Worm (Caenorhabditis elegans): ENCODE results near the gene npp-22.

The npp-22 gene

DNA sequence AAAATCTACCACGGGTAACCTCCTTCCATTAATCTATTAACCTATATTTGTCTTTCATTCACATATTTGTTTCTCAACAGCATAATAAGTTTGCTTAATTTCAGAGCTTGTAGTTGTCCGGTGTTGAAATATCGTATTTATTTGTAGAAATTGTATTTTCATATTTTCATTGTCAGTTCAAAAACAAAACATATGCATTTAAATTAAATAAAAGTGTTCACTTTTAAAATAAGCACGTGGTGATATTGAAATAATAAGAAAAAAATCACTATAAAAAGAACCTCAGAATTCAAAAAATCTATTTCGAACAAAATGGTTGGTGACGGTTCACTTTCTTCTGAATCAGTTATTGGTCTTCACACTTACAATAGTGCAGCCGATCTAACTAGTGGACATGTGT is 25.4 kb upstream of the npp-22 start, which contains the start of gene T04F3.3:
TSS of gene T04F3.3 (plus strand) at position 301 of the 400 bp plus-strand sequence.
- TF ChIP-seq him-1 (tag; optimal IDR thresholded peaks at IDR 0.05) (no peak), W03F9.2 (tag; optimal IDR thresholded peaks at IDR 0.05) (no peak), dao-5 (tag; optimal IDR thresholded peaks at IDR 0.05) (no peak)

DNA sequence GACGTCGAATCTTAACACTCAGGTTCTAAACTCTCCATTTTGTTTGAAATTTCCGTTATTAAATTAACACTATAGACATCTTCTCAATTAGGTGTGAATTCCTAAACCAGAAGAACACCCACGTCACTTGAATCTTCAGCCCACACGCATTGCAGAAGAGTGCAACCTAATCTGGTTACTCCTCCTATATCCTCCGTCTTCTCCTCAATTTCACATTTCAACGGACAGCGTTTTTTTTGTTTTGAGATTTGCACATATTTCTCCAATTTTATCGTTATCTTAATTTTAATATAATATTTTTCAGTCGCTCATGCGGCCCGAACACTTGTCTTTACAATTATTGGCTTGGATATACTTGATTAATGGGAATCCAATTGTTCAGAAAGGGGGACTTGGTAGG is 24.1 kb upstream of the npp-22 start, which contains the start of gene smoc-1:
TSS of gene smoc-1 (plus strand) at position 301 of the 400 bp plus-strand sequence.
- no peak for TF ChIP-seq W03F9.2 (tag; optimal IDR thresholded peaks at IDR 0.05)
- TF ChIP-seq dao-5 (tag; optimal IDR thresholded peaks at IDR 0.05) = no peak
- no peak for TF ChIP-seq him-1 (tag; optimal IDR thresholded peaks at IDR 0.05)

DNA sequence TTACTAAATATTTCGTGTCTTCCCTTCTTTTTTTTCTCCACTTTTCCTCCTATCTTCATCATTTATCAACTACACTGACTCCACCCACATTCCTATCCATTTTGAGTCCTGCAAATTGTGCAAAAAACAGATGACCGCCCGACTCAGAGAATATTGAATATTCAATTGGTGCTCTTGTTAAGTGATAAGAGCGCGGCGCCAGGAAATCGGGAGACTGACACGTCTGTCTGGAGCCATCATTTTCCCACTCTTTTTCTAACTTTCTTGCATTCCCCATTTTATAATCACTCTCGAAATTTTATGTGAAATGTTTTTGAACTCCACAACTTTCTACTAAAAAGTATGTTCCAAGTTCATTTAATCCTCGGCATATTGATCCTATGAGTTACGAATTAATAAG is 22.6 kb upstream of the npp-22 start:
- no peak for TF ChIP-seq him-1 (tag; optimal IDR thresholded peaks at IDR 0.05)

DNA sequence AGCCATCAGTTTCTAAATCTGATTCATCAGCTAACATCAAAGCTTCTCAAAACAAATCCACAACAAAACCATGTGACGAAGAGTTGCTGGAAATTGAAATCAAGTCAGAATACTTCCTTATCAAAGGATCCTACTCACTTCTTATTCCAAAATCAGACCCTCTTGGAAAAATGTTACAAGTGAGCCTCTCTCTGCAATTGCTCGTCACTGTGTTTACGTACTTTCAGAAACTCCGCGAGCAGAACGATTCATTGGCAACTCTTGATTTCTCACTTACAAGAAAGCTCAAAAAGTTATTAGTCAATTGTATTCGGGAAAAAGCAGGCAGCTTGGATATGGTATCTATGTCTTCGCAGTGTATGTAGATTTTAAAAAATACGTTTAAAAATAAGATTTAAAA is 18.2 kb upstream of the npp-22 start:
- TF ChIP-seq W03F9.2 (tag; optimal IDR thresholded peaks at IDR 0.05) = no peak

DNA sequence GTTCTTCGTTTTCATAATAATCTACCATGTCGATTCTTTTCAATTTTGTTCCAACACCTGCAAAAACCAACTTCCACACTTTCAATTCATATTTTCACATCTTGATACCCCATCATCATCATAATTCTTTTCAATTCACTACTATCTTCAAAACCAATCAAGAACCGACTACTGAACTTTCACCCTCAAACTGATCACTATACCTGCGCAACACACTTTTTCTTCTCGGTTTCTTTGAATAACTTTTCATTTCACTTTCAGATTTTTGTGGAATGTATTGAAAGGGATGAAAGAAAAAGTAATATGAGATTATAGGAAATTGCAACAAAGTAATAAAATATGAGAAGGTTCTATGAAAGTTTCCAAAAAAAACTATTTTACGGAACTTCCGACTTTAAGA is 7.8 kb upstream of the npp-22 start:
- no peak for TF ChIP-seq dao-5 (tag; optimal IDR thresholded peaks at IDR 0.05)
- no peak for TF ChIP-seq W03F9.2 (tag; optimal IDR thresholded peaks at IDR 0.05)
- no peak for TF ChIP-seq him-1 (tag; optimal IDR thresholded peaks at IDR 0.05)

DNA sequence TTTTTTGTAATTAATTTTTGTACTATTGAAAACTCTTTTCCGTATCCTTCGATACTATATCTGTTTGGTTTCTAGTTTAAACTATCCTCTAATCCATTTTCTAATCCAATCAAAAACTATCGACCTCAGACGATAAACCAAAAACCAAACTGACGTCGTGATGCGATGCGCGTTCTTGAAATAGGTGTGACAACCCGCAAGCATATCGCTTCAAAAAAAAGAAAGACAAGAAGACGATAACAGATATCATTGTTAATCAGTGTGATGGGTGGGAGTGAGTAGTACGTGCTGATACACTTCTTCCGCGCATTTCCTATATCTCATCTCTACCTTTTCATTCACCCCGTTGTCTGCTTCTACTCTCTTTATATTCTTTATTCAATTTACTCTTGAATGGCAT is 6.5 kb upstream of the npp-22 start, which contains the start of gene T04F3.1:
TSS of gene T04F3.1 (plus strand) at position 246 of the 400 bp plus-strand sequence.
- TF ChIP-seq W03F9.2 (tag; optimal IDR thresholded peaks at IDR 0.05) = no peak
- no peak for TF ChIP-seq dao-5 (tag; optimal IDR thresholded peaks at IDR 0.05)
- TF ChIP-seq him-1 (tag; optimal IDR thresholded peaks at IDR 0.05) = no peak

DNA sequence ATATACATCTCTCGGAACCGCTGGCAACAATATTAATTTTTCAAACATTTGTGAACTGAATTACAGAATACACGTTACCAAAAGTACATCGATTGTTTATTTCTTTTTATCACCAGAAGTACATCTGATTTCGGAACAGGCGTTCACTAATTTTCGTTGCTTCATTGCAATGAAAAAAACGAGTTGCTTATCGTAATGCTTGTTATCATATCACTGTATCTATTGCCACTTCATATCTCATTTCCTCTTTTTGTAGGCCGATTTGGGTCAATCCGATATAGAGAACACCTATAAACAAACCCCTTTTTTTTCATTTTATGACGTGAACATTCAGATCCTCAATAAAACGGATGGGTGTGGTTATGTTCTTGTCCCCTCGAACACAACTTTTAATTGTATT is 4.1 kb upstream of the npp-22 start:
- TF ChIP-seq W03F9.2 (tag; optimal IDR thresholded peaks at IDR 0.05) = no peak
- no peak for TF ChIP-seq him-1 (tag; optimal IDR thresholded peaks at IDR 0.05)
- no peak for TF ChIP-seq dao-5 (tag; optimal IDR thresholded peaks at IDR 0.05)

DNA sequence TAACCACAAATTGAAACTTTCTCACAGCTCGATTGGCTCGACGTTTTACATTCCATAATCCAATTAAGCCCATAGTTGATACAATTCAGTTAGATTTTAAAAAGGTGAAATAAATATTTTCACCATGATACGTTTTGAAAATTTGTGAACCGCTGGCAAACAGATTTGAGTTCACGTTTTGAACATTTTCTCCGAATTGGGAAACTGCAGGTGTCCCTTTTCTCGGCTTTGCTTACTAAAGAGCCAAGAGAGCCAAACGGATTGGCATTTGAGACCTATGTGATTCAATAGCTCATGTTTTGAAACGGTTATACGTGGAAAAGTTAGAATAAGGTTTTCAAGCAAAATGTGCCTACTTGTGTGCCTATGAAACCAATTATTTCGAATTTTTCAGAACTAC is 3.6 kb upstream of the npp-22 start, which contains the start of gene spe-42:
TSS of gene spe-42 (minus strand) at position 101 of the 400 bp plus-strand sequence.
- no peak for TF ChIP-seq dao-5 (tag; optimal IDR thresholded peaks at IDR 0.05)
- TF ChIP-seq W03F9.2 (tag; optimal IDR thresholded peaks at IDR 0.05) = no peak
- TF ChIP-seq him-1 (tag; optimal IDR thresholded peaks at IDR 0.05) = no peak

DNA sequence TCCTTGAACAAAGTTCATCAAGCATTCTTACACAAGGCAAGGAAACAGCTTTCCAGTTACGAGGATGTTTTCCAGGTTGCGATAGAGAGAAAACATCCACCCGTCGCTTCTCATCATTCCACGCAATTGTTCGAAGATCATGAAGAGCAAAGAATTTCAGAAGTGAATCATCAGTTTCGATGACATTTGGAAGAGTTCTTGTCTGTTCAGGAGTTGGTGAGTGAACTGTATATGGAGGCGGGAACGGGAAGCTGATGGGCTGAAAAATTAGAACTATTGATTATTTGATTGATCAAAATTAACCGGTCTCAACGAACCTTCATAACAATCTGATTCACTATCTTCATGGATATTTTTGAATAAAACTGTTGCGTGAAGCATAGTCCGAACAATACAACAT is 1.2 kb downstream of the npp-22 start:
- no peak for TF ChIP-seq him-1 (tag; optimal IDR thresholded peaks at IDR 0.05)
- no peak for TF ChIP-seq dao-5 (tag; optimal IDR thresholded peaks at IDR 0.05)
- no peak for TF ChIP-seq W03F9.2 (tag; optimal IDR thresholded peaks at IDR 0.05)

DNA sequence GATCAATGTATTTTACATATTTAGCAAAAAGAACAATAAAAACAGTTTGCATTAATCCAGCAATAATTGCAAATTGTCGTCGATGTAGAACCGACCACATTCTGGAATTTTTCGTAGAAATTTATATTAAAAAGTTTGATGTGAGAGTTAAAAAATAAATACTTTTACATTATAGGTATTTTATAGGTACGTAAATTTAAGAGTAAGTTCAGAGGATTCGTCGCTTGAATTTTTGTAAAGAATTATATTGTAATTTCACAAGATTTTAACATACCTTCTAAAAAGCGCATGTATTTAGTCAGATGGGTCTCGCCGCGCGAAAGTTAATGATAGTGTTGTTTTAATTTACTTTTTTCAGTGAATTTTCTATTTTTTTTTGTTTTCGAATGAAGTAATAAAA is 3.2 kb downstream of the npp-22 start, which contains the start of gene rhr-2:
TSS of gene rhr-2 (minus strand) at position 101 of the 400 bp plus-strand sequence.
- TF ChIP-seq W03F9.2 (tag; optimal IDR thresholded peaks at IDR 0.05) (no peak), dao-5 (tag; optimal IDR thresholded peaks at IDR 0.05) (no peak), him-1 (tag; optimal IDR thresholded peaks at IDR 0.05) (no peak)

DNA sequence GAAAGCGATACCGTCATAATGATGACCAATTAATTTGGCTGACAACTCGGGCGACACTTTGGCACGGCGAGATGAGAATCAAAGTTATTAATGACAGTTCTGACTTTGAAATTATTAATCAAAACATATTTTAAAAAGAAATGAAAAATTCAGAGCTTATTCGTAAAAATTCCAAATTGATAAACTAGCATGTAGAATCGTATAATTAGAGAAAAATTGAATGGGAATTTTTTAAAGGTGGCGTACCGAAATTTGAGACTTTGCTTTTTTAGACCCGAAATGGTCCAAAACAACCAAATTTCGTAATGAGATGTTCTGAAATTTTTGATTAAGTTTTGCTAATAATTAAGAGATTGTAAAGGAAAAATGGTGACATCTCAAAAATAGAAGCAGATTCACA is 7.3 kb downstream of the npp-22 start, which contains the start of gene daf-11:
TSS of gene daf-11 (minus strand) at position 101 of the 400 bp plus-strand sequence.
- no peak for TF ChIP-seq W03F9.2 (tag; optimal IDR thresholded peaks at IDR 0.05)
- TF ChIP-seq him-1 (tag; optimal IDR thresholded peaks at IDR 0.05) = no peak

DNA sequence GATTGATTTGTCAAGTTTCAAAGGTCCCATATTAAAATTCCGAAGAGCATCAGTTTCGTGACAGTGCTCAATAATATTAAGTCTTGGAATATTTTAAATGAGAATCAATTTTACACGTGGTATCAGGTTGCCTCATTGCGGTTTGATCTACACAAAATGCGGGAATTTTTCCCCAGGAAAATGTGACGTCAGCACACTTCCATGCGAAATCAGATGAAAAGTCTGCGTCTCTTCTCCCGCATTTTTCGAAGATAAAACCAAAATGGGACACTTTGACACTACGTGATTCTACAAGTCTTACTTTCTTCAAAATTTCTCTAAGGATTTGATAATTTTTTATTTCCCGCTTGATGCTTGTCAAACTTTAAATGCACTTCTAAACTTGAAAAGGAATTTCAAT is 10.4 kb downstream of the npp-22 start:
- TF ChIP-seq W03F9.2 (tag; optimal IDR thresholded peaks at IDR 0.05) = no peak
- no peak for TF ChIP-seq him-1 (tag; optimal IDR thresholded peaks at IDR 0.05)
- TF ChIP-seq dao-5 (tag; optimal IDR thresholded peaks at IDR 0.05) = no peak

DNA sequence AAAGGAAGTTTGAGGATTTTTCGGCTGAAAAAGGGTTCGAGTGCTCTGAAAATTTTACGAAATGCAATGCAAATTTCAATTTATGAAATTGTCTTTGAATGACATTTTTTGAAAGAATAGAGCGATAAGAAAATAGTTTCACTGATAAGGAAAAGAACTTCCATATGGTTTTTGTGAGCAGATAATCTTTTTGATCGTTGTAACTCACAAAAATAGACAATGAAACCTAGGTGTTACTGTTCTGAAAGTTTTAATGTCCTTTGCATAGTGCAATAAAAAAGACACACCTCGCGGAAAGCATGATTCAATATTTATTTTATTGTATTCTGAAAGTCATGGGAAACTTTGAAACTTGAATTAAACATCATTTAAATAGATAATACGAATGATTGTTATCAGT is 16.3 kb downstream of the npp-22 start:
- TF ChIP-seq W03F9.2 (tag; optimal IDR thresholded peaks at IDR 0.05) = no peak
- TF ChIP-seq dao-5 (tag; optimal IDR thresholded peaks at IDR 0.05) = no peak
- TF ChIP-seq him-1 (tag; optimal IDR thresholded peaks at IDR 0.05) = no peak

DNA sequence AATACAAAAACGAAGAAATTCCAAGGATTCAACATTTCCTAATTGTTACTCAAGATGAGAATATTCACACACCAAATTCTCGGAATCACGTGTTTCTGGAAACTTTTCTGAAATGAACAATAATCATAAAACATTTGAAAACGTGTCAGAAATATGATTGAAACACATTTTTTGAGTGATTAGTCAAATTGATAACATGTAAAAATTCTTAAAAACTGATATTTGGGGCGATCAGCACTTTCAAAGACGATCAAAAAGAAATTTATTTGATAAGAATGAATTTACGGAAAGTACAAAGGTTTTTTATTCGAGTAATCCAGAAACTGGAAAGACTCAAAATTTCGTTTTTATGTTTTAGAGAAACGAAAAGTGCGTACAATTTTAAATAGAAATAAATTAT is 17.5 kb downstream of the npp-22 start, which contains the start of gene tre-3:
TSS of gene tre-3 (minus strand) at position 107 of the 400 bp plus-strand sequence.
- TF ChIP-seq W03F9.2 (tag; optimal IDR thresholded peaks at IDR 0.05) = no peak
- TF ChIP-seq him-1 (tag; optimal IDR thresholded peaks at IDR 0.05) = no peak
- no peak for TF ChIP-seq dao-5 (tag; optimal IDR thresholded peaks at IDR 0.05)

DNA sequence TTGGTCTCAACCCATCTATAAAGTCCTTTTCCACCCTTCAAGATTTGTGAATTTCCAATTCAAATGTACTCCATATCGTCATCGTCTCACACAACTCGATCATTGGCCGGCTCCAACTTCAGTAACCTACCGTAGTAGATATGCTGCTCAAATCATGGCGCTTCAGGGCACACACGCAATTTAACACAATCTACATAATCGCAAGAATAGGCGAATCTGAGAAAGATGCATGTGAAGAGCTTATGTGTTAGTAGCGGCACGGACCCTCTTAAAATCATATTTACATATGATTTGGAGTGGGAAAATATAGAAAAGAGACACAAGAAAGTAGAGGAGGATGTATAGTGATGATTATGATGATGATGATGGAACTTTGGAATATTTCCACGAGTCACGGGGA is 21.5 kb downstream of the npp-22 start:
- no peak for TF ChIP-seq him-1 (tag; optimal IDR thresholded peaks at IDR 0.05)
- TF ChIP-seq dao-5 (tag; optimal IDR thresholded peaks at IDR 0.05) = no peak
- no peak for TF ChIP-seq W03F9.2 (tag; optimal IDR thresholded peaks at IDR 0.05)
